Worm (Caenorhabditis elegans): ENCODE measurements around the gene T28C12.6.

ce11 chrV:6344531-6345171 is 8.7 kb upstream of the T28C12.6 start:
- TF ChIP-seq him-1 (tag; optimal IDR thresholded peaks at IDR 0.05) (no peak), dao-5 (tag; optimal IDR thresholded peaks at IDR 0.05) (no peak)
